Worm (Caenorhabditis elegans) whole organism, early embryonic: ENCODE data around the gene Y14H12B.2.

Source experiments
- B0310.2 ChIP-seq: sonication (generic microtip); optimal IDR thresholded peaks from 2 replicates; lab custom pipeline; 2016; ENCODE audit warnings: mild to moderate bottlenecking, missing genetic modification characterization, missing compliant biosample characterization
- F13C5.2 ChIP-seq: sonication (generic microtip); optimal IDR thresholded peaks from 2 replicates; lab custom pipeline; 2017; ENCODE audit warnings: mild to moderate bottlenecking, missing genetic modification characterization, inconsistent platforms, missing compliant biosample characterization
- aly-1 ChIP-seq: sonication (generic microtip); optimal IDR thresholded peaks from 2 replicates; lab custom pipeline; 2016; ENCODE audit warnings: missing genetic modification characterization, missing compliant biosample characterization
- ama-1 ChIP-seq: fragments of 150-350 bp; optimal IDR thresholded peaks from 2 replicates; lab custom pipeline; 2014
- ceh-13 ChIP-seq: fragments of 200-800 bp; sonication (Bioruptor generic); optimal IDR thresholded peaks from 2 replicates; lab custom pipeline; 2018; ENCODE audit warnings: mild to moderate bottlenecking, missing genetic modification characterization, missing compliant biosample characterization
- ceh-36 ChIP-seq: sonication (generic microtip); optimal IDR thresholded peaks from 2 replicates; lab custom pipeline; 2016; ENCODE audit warnings: missing genetic modification characterization, inconsistent platforms, missing compliant biosample characterization
- ets-7 ChIP-seq: sonication (generic microtip); optimal IDR thresholded peaks from 2 replicates; lab custom pipeline; 2016; ENCODE audit warnings: missing genotype, missing genetic modification characterization, missing compliant biosample characterization
- flt-1 ChIP-seq: fragments of 200-800 bp; sonication (Bioruptor generic); IDR thresholded peaks from 2 replicates; pipeline ENCODE4 v1.3.6; 2022; ENCODE audit warnings: missing genetic modification characterization, missing compliant biosample characterization
- hmbx-1 ChIP-seq: sonication (generic microtip); optimal IDR thresholded peaks from 2 replicates; lab custom pipeline; 2016; ENCODE audit warnings: mild to moderate bottlenecking, missing genetic modification characterization, missing compliant biosample characterization
- hmg-4 ChIP-seq: fragments of 200-800 bp; sonication (Bioruptor generic); optimal IDR thresholded peaks from 2 replicates; lab custom pipeline; 2018; ENCODE audit warnings: mild to moderate bottlenecking, missing genetic modification characterization, missing compliant biosample characterization
- hnd-1 ChIP-seq: sonication (generic microtip); optimal IDR thresholded peaks from 2 replicates; lab custom pipeline; 2016; ENCODE audit warnings: missing genetic modification characterization, missing compliant biosample characterization
- pes-1 ChIP-seq: fragments of 200-800 bp; sonication (Bioruptor generic); IDR thresholded peaks from 2 replicates; pipeline ENCODE4 v1.3.6; 2022; ENCODE audit warnings: missing genetic modification reagents, missing genetic modification characterization, missing compliant biosample characterization
- scrt-1 ChIP-seq: fragments of 200-800 bp; sonication (Bioruptor generic); IDR thresholded peaks from 2 replicates; pipeline ENCODE4 v1.3.6; 2022; ENCODE audit warnings: missing genetic modification characterization, missing compliant biosample characterization
- sea-1 ChIP-seq: fragments of 200-800 bp; sonication (Bioruptor generic); conservative IDR thresholded peaks from 2 replicates; pipeline ENCODE4 v1.3.6; 2022; ENCODE audit warnings: missing genetic modification characterization, missing compliant biosample characterization
- tbx-11 ChIP-seq: fragments of 200-800 bp; sonication (Bioruptor generic); IDR thresholded peaks from 2 replicates; pipeline ENCODE4 v1.3.6; 2022; ENCODE audit warnings: missing genetic modification characterization, missing compliant biosample characterization
- tbx-37 ChIP-seq: fragments of 200-800 bp; sonication (Bioruptor generic); conservative IDR thresholded peaks from 2 replicates; pipeline ENCODE4 v1.3.6; 2022; ENCODE audit warnings: missing genetic modification reagents, missing genetic modification characterization, missing compliant biosample characterization
- tra-4 ChIP-seq: sonication (generic microtip); optimal IDR thresholded peaks from 2 replicates; lab custom pipeline; 2017; ENCODE audit warnings: missing genetic modification characterization, missing compliant biosample characterization

Gene Y14H12B.2

DNA sequence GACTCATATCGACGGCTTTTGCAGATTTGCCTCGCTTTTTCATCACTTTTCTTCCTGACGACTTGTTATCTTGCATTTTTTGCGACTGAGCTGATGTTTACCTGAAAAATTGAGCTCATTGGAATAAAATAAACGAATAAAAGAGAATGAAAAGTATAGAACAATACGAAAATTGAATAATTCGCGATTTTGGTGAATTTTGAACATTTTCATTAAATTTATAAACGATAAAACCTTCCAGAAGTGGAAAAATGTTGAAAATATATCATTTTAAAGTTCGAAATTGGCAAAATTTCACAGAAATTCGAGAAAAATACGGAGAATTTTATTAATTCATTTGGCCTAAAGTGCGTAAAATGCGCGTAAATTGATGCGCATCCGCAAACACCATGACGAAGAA is at the start of gene Y14H12B.2:
TSS of gene Y14H12B.2 (minus strand) at position 101 of the 400 bp plus-strand sequence.
- TF ChIP-seq hnd-1 (tag; lab: Kevin White, UChicago) (no peak), tra-4 (tag; lab: Kevin White, UChicago) (no peak), hmbx-1 (tag; lab: Kevin White, UChicago) (no peak), B0310.2 (tag; lab: Kevin White, UChicago) (no peak), hmg-4 (GFP tag; lab: Kevin White, UChicago) (no peak), pes-1 (no peak), ceh-13 (GFP tag; lab: Kevin White, UChicago) (no peak), aly-1 (tag; lab: Kevin White, UChicago) (no peak), flt-1 (GFP tag; lab: Robert Waterston, UW) (no peak), ceh-36 (tag; lab: Kevin White, UChicago) (no peak), F13C5.2 (tag; lab: Kevin White, UChicago) (no peak), scrt-1 (GFP tag; lab: Robert Waterston, UW) (no peak), sea-1 (GFP tag; lab: Robert Waterston, UW) (no peak), ets-7 (tag; lab: Kevin White, UChicago) (no peak), tbx-11 (GFP tag; lab: Robert Waterston, UW) (no peak)

DNA sequence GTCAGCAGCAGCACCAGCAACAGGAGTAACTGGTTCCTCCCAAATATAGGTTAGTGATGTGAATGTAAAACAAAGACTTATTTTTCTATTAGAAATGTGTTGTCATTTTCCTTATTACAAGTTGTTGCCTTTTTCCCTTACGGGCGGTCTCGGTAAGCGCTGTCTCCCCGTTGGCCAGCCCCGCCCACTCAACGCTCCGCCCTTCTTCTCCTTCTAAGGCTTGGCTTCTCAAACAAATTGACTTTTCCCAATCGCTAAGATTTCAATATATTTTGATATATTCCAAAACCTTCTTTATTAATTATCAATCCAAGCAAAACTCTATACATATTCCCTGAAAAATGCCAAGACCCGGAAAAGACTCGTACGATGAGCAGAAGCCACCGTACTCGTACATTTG is 48.8 kb upstream of the Y14H12B.2 start, which contains the start of gene lin-31:
TSS of gene lin-31 (plus strand) at position 237 of the 400 bp plus-strand sequence.
- TF ChIP-seq flt-1 (GFP tag; lab: Robert Waterston, UW) (no peak), hmbx-1 (tag; lab: Kevin White, UChicago) (no peak), hnd-1 (tag; lab: Kevin White, UChicago) (no peak), hmg-4 (GFP tag; lab: Kevin White, UChicago) (no peak), aly-1 (tag; lab: Kevin White, UChicago) (no peak), ceh-13 (GFP tag; lab: Kevin White, UChicago) (no peak), B0310.2 (tag; lab: Kevin White, UChicago) (no peak), pes-1 (no peak), ceh-36 (tag; lab: Kevin White, UChicago) (no peak), ama-1 (no peak), tbx-11 (GFP tag; lab: Robert Waterston, UW) (no peak), scrt-1 (GFP tag; lab: Robert Waterston, UW) (no peak), F13C5.2 (tag; lab: Kevin White, UChicago) (no peak), ets-7 (tag; lab: Kevin White, UChicago) (no peak), tra-4 (tag; lab: Kevin White, UChicago) (no peak), sea-1 (GFP tag; lab: Robert Waterston, UW) (no peak), tbx-37 (no peak)

DNA sequence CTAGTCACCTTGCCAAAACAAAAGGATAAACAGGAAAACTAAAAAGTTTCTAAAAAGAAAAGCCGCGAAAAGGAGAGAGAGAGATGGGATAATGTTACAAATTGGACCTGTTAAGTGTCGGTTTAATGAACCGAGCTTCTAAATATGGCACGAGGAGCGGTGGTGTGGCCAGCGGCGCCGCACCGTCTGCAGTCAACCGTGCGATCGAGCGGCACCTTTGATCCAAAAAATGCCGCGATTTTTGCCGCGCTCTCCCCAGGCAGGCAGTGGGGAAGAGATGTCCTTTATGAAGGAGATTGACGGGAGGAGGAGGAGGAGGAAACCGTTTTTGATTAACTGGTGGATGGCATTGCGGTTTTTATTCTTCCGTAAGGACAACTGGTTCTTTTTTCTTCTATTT is 46.8 kb upstream of the Y14H12B.2 start:
- TF ChIP-seq tbx-37 = no peak
- no peak for TF ChIP-seq ceh-36 (tag; lab: Kevin White, UChicago)
- no peak for TF ChIP-seq sea-1 (GFP tag; lab: Robert Waterston, UW)
- TF ChIP-seq ets-7 (tag; lab: Kevin White, UChicago) = no peak

DNA sequence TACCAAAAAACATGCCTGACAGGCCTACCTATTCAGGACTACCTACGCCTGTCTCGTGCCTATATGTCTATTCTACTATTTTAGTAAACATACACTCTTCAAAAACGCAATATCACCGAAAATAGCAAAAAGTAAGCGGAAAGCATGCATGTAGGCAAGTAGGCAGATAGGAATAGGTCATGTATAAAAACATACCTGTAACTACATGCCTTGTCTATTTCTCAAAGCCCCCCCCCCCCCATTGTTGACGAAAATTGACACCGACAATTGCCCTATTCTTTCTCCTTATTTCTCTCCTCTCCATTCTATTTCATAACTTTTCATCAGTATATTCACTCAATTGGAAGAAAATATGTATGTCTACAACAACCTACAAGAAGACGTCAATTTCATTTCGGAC is 44.7 kb upstream of the Y14H12B.2 start:
- TF ChIP-seq ceh-36 (tag; lab: Kevin White, UChicago) = no peak
- TF ChIP-seq hmbx-1 (tag; lab: Kevin White, UChicago) = no peak
- no peak for TF ChIP-seq tbx-11 (GFP tag; lab: Robert Waterston, UW)
- TF ChIP-seq sea-1 (GFP tag; lab: Robert Waterston, UW) = no peak
- TF ChIP-seq tra-4 (tag; lab: Kevin White, UChicago) = no peak
- no peak for TF ChIP-seq B0310.2 (tag; lab: Kevin White, UChicago)
- TF ChIP-seq ama-1 = no peak
- TF ChIP-seq hnd-1 (tag; lab: Kevin White, UChicago) = no peak

DNA sequence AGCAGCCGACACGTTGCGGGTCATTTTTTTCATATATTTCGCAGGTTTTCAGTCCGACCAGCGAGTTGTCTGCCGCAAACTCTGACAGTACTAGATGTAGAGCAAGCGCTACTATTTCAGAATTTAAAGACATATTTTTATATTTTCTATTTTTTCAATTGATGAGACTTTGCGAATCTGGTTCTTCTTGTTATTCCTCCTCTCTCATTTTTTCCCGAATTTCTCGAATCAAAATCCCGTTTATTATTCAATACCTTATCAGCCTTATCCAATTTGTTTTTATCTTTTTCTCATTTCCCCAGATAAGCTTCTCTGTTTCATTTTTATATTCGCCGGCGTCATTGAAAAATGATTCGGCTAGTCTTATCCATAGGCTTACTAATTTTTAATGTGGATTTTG is 42.4 kb upstream of the Y14H12B.2 start, which contains the start of gene dos-2:
TSS of gene dos-2 (plus strand) at position 301 of the 400 bp plus-strand sequence.
- TF ChIP-seq scrt-1 (GFP tag; lab: Robert Waterston, UW) = no peak

DNA sequence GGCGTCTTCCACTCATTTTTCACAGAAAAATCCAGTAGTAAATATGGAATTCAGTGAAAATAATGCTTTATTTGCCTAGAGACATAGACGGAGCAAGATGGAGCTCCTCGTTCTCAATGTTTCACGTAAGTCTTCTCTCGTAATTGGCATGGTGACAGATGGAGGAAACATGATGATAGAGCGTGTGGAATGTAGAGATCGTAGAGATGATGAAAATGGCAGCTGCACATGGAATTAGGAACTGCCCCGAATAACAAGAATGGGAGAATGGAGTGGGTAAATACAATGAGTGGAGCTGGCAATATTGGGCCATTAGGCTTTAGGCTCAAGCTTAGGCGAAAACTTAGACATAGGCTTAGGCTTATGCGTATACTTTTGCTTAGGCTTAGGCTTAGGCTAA is 41.4 kb upstream of the Y14H12B.2 start, which contains the start of gene cank-26:
TSS of gene cank-26 (minus strand) at position 113 of the 400 bp plus-strand sequence.
- TF ChIP-seq B0310.2 (tag; lab: Kevin White, UChicago) = no peak
- TF ChIP-seq ets-7 (tag; lab: Kevin White, UChicago) = no peak
- no peak for TF ChIP-seq pes-1
- TF ChIP-seq scrt-1 (GFP tag; lab: Robert Waterston, UW) = no peak
- TF ChIP-seq tbx-11 (GFP tag; lab: Robert Waterston, UW) = no peak
- TF ChIP-seq F13C5.2 (tag; lab: Kevin White, UChicago) = no peak
- no peak for TF ChIP-seq ceh-36 (tag; lab: Kevin White, UChicago)
- no peak for TF ChIP-seq tra-4 (tag; lab: Kevin White, UChicago)
- TF ChIP-seq aly-1 (tag; lab: Kevin White, UChicago) = no peak
- no peak for TF ChIP-seq ama-1

DNA sequence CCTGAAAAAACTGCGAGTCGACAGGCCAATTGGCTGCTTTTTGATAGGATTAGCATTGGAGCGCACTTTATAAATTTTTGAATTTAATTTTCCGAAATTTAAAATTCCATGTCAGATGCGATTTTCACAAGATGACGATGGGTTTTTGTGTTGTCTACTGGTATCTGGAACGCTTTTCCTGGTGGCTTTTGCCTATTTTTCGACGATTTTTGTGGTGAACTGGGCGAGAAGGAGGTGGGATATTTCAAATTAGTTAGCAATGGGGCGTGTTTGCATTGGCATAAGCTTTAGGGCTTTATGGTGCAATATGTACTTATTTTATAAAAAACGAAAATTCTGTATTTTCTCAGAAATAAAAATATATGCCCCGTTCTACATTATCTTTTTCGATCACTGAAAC is 38.6 kb upstream of the Y14H12B.2 start, which contains the start of gene K10G6.9:
TSS of gene K10G6.9 (plus strand) at position 110 of the 400 bp plus-strand sequence.
- TF ChIP-seq scrt-1 (GFP tag; lab: Robert Waterston, UW) = no peak
- no peak for TF ChIP-seq ceh-13 (GFP tag; lab: Kevin White, UChicago)
- no peak for TF ChIP-seq aly-1 (tag; lab: Kevin White, UChicago)
- no peak for TF ChIP-seq ceh-36 (tag; lab: Kevin White, UChicago)
- no peak for TF ChIP-seq tbx-37
- TF ChIP-seq sea-1 (GFP tag; lab: Robert Waterston, UW) = no peak
- no peak for TF ChIP-seq B0310.2 (tag; lab: Kevin White, UChicago)
- TF ChIP-seq flt-1 (GFP tag; lab: Robert Waterston, UW) = no peak
- TF ChIP-seq hmg-4 (GFP tag; lab: Kevin White, UChicago) = no peak
- no peak for TF ChIP-seq hmbx-1 (tag; lab: Kevin White, UChicago)
- no peak for TF ChIP-seq hnd-1 (tag; lab: Kevin White, UChicago)
- TF ChIP-seq tra-4 (tag; lab: Kevin White, UChicago) = no peak
- no peak for TF ChIP-seq F13C5.2 (tag; lab: Kevin White, UChicago)
